Worm (Caenorhabditis elegans) whole organism, mixed stage, embryonic: ENCODE measurements around the gene cpr-9.

Source experiments
- M03D4.4 ChIP-seq: sonication (generic microtip); optimal IDR thresholded peaks from 2 replicates; lab custom pipeline; 2017; ENCODE audit warnings: mild to moderate bottlenecking, missing genetic modification characterization, missing compliant biosample characterization
- blmp-1 ChIP-seq: fragments of 150-350 bp; optimal IDR thresholded peaks from 2 replicates; lab custom pipeline; 2014; ENCODE audit warnings: missing biosample characterization, missing genetic modification characterization
- ceh-39 ChIP-seq: fragments of 150-350 bp; optimal IDR thresholded peaks from 2 replicates; lab custom pipeline; 2014; ENCODE audit warnings: missing biosample characterization, missing genetic modification characterization
- ceh-43 ChIP-seq: fragments of 200-800 bp; sonication (Bioruptor generic); optimal IDR thresholded peaks from 2 replicates; lab custom pipeline; 2018; ENCODE audit warnings: mild to moderate bottlenecking, missing genetic modification characterization, moderate library complexity, missing compliant biosample characterization
- ces-1 ChIP-seq: fragments of 150-350 bp; optimal IDR thresholded peaks from 2 replicates; lab custom pipeline; 2014; ENCODE audit warnings: missing biosample characterization, missing genetic modification reagents, missing genetic modification characterization
- cnd-1 ChIP-seq: fragments of 200-800 bp; sonication (Bioruptor generic); optimal IDR thresholded peaks from 2 replicates; lab custom pipeline; 2018; ENCODE audit warnings: mild to moderate bottlenecking, missing genetic modification characterization, missing compliant biosample characterization
- drap-1 ChIP-seq: fragments of 200-800 bp; sonication (Bioruptor generic); optimal IDR thresholded peaks from 3 replicates; lab custom pipeline; 2018; ENCODE audit warnings: mild to moderate bottlenecking, missing genetic modification characterization, missing compliant biosample characterization
- elt-1 ChIP-seq: sonication (generic microtip); optimal IDR thresholded peaks from 2 replicates; lab custom pipeline; 2017; ENCODE audit warnings: missing genetic modification characterization, mild to moderate bottlenecking, missing compliant biosample characterization, antibody characterized with exemption, moderate library complexity, borderline replicate concordance; ENCODE audit not compliant: insufficient read depth
- elt-3 ChIP-seq: fragments of 150-350 bp; optimal IDR thresholded peaks from 2 replicates; lab custom pipeline; 2014; ENCODE audit warnings: missing biosample characterization, missing genetic modification characterization
- ham-2 ChIP-seq: fragments of 200-800 bp; sonication (Bioruptor generic); optimal IDR thresholded peaks from 2 replicates; lab custom pipeline; 2018; ENCODE audit warnings: mild to moderate bottlenecking, missing genetic modification characterization, missing compliant biosample characterization
- hlh-1 ChIP-seq: fragments of 150-350 bp; optimal IDR thresholded peaks from 2 replicates; lab custom pipeline; 2014; ENCODE audit warnings: missing biosample characterization, missing genetic modification reagents, missing genetic modification characterization
- lin-13 ChIP-seq: fragments of 150-350 bp; optimal IDR thresholded peaks from 2 replicates; lab custom pipeline; 2014; ENCODE audit warnings: missing biosample characterization, missing genetic modification characterization
- lin-32 ChIP-seq: fragments of 200-800 bp; sonication (Bioruptor generic); optimal IDR thresholded peaks from 2 replicates; lab custom pipeline; 2018; ENCODE audit warnings: mild to moderate bottlenecking, missing genetic modification characterization, missing compliant biosample characterization
- lsy-2 ChIP-seq: fragments of 150-350 bp; optimal IDR thresholded peaks from 2 replicates; lab custom pipeline; 2014; ENCODE audit warnings: missing biosample characterization, missing genetic modification characterization
- mab-5 ChIP-seq: fragments of 150-350 bp; optimal IDR thresholded peaks from 2 replicates; lab custom pipeline; 2014; ENCODE audit warnings: missing biosample characterization, missing genetic modification characterization
- mep-1 ChIP-seq: fragments of 150-350 bp; optimal IDR thresholded peaks from 2 replicates; lab custom pipeline; 2017; ENCODE audit warnings: missing biosample characterization, missing genetic modification reagents, missing genetic modification characterization, inconsistent platforms
- mls-2 ChIP-seq: sonication (generic microtip); optimal IDR thresholded peaks from 2 replicates; lab custom pipeline; 2016; ENCODE audit warnings: mild to moderate bottlenecking, missing genetic modification characterization, moderate library complexity, missing compliant biosample characterization
- nhr-2 ChIP-seq: fragments of 150-350 bp; optimal IDR thresholded peaks from 2 replicates; lab custom pipeline; 2014; ENCODE audit warnings: missing biosample characterization, missing genetic modification characterization
- nhr-237 ChIP-seq: fragments of 150-350 bp; optimal IDR thresholded peaks from 2 replicates; lab custom pipeline; 2014; ENCODE audit warnings: missing biosample characterization, missing genetic modification characterization
- nhr-28 ChIP-seq: fragments of 150-350 bp; optimal IDR thresholded peaks from 2 replicates; lab custom pipeline; 2014; ENCODE audit warnings: missing biosample characterization, missing genetic modification characterization
- nhr-76 ChIP-seq: sonication (generic microtip); optimal IDR thresholded peaks from 2 replicates; lab custom pipeline; 2017; ENCODE audit warnings: missing biosample characterization, missing genetic modification characterization
- pha-4 ChIP-seq: fragments of 150-350 bp; optimal IDR thresholded peaks from 2 replicates; lab custom pipeline; 2018; ENCODE audit warnings: missing biosample characterization, missing genetic modification reagents, missing genetic modification characterization
- sem-2 ChIP-seq: fragments of 200-800 bp; sonication (Bioruptor generic); optimal IDR thresholded peaks from 2 replicates; lab custom pipeline; 2018; ENCODE audit warnings: mild to moderate bottlenecking, missing genetic modification characterization, missing compliant biosample characterization
- snpc-4 ChIP-seq: fragments of 150-350 bp; optimal IDR thresholded peaks from 2 replicates; lab custom pipeline; 2014; ENCODE audit warnings: missing biosample characterization, missing genetic modification characterization
- sptf-1 ChIP-seq: sonication (generic microtip); optimal IDR thresholded peaks from 2 replicates; lab custom pipeline; 2017; ENCODE audit warnings: mild to moderate bottlenecking, missing genetic modification characterization, moderate library complexity, missing compliant biosample characterization
- tbx-8 ChIP-seq: fragments of 200-800 bp; sonication (Bioruptor generic); optimal IDR thresholded peaks from 2 replicates; lab custom pipeline; 2018; ENCODE audit warnings: mild to moderate bottlenecking, missing genetic modification characterization, moderate library complexity, missing compliant biosample characterization
- unc-120 ChIP-seq: sonication (generic microtip); optimal IDR thresholded peaks from 2 replicates; lab custom pipeline; 2017; ENCODE audit warnings: missing genetic modification characterization, missing compliant biosample characterization; ENCODE audit not compliant: poor library complexity, severe bottlenecking
- unc-39 ChIP-seq: fragments of 150-350 bp; optimal IDR thresholded peaks from 2 replicates; lab custom pipeline; 2014; ENCODE audit warnings: missing biosample characterization, missing genetic modification characterization
- zip-8 ChIP-seq: fragments of 150-350 bp; optimal IDR thresholded peaks from 2 replicates; lab custom pipeline; 2014; ENCODE audit warnings: missing biosample characterization, missing genetic modification characterization

Gene cpr-9

DNA sequence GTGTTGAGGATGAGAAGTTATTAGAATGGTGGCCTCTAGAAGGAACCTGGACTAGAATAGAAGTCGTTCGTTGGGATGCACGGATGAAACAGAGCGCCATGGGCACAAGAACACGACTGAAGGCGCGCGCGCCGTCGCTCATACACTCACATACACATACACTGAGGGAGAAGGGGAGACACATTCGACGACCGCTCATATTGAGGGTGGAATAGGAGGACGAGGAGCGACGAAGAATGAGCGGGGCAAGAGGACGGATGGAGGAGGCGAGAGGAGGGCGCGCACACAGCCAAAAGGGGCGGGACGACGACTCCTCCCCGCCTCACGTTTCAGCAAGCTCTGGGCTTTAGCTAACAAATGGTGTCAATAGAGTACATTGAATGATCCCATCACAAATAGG lies 35.9 kb downstream of the cpr-9 start:
- TF ChIP-seq unc-120 (peak; percentile 34), mep-1 (no peak), pha-4 (peak; percentile 35), M03D4.4 (tag; lab: Kevin White, UChicago) (peak; percentile 12), mab-5 (tag; lab: Kevin White, UChicago) (no peak), ham-2 (GFP tag; lab: Kevin White, UChicago) (peak; percentile 70), mls-2 (tag; lab: Kevin White, UChicago) (peak; percentile 50)
- TF ChIP-seq, all 35 proteins: peak for 5

DNA sequence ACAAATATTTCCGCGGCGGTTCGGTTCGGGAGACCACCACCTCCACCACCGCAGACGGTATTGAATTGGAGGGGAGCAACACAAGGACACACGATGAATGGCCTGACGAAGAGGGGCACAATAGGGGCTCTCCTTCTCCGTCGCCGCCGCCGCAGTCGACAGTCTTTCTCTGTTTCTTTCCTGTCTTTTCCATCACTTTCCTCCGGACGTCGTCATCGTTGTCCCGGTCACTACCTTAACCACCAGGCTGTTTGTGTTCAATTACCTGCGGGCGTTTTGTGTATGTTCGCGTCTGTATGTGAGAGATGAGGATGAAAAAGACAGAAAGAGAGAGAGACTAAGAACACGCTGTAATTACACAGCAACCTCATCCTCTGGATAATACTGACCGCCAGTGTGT lies 36.9 kb downstream of the cpr-9 start:
- TF ChIP-seq mls-2 (tag; lab: Kevin White, UChicago) (peak; percentile 39), unc-39 (tag; lab: Kevin White, UChicago) (no peak), ceh-43 (GFP tag; lab: Kevin White, UChicago) (peak; percentile 51), nhr-2 (tag; lab: Kevin White, UChicago) (peak; percentile 74)

DNA sequence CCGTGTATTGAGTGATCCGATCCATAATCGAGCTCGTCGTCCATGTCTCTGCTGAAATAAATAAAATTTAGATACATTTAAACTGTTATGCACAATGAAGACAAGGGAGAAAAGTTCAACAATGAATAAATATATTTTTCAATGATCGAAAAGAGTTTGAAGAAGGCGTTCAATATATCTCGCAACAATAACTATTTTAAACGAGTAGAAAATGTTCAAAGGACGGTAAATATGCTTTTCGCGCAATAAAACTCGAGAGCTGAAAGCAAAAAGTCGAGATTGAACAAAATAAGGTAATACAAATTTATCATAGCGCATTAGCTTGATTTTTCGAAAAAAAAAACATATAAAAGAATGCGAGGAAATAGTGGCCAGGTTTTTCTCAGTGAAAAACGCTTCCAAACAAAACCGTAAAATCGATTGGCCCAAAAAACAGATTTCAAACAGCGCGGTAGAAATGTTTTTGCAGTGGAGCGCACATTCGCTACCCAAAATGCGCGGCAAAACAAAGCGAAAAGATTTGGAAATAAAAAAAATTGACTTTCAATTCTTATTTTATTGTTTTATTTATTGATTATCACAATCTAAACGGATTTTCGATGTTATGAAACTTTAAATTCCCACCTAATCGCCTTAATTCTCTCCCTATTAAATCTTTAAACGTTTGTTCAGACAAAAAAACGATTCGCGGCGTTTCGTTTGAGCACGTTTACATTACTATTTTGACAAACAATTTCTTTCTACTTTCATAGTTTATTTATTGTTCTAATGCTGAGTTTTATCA lies 38.2 kb downstream of the cpr-9 start, which contains the start of the genes kup-1 and F10C2.4:
kup-1 (minus strand) TSS at position 51 of the 784 bp plus-strand sequence.
F10C2.4 (plus strand) TSS at position 734 of the 784 bp plus-strand sequence.
- no peak for TF ChIP-seq lin-32 (GFP tag; lab: Kevin White, UChicago)
- TF ChIP-seq mab-5 (tag; lab: Kevin White, UChicago) = no peak
- no peak for TF ChIP-seq nhr-76 (tag; lab: Kevin White, UChicago)
- TF ChIP-seq mls-2 (tag; lab: Kevin White, UChicago) = no peak
- no peak for TF ChIP-seq nhr-28 (tag; lab: Kevin White, UChicago)
- TF ChIP-seq mep-1 = peak; percentile 53
- peak; percentile 5 for TF ChIP-seq nhr-237 (tag; lab: Kevin White, UChicago)
- TF ChIP-seq ceh-39 (tag; lab: Kevin White, UChicago) = peak; percentile 61
- TF ChIP-seq hlh-1 (tag; lab: Kevin White, UChicago) = no peak
- TF ChIP-seq lsy-2 = peak; percentile 39
- TF ChIP-seq nhr-2 (tag; lab: Kevin White, UChicago) = peak; percentile 13

DNA sequence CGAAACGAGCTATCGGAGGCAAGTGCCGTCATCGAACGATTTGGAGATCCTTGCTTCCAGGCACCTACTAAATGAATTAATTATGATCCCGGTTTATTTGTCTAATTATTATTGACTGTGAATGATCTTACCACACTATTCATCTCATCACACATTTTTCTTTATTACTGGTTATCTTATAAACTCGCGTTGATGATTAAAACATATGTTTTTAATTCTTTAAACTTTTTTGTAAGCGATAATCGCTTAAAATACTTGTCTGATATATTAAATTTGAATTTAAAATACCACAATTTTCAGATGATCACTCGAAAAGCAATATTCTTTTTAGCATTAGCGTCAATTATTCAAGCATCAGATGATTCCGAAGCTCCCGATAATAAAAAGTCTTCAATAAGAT lies 42.3 kb downstream of the cpr-9 start, which contains the start of gene F10C2.5:
F10C2.5 (plus strand) TSS at position 301 of the 400 bp plus-strand sequence.
- TF ChIP-seq lin-32 (GFP tag; lab: Kevin White, UChicago) (no peak), sem-2 (GFP tag; lab: Kevin White, UChicago) (no peak), zip-8 (tag; lab: Kevin White, UChicago) (no peak), lin-13 (no peak), sptf-1 (no peak), drap-1 (GFP tag; lab: Kevin White, UChicago) (no peak), elt-3 (tag; lab: Kevin White, UChicago) (no peak), tbx-8 (GFP tag; lab: Kevin White, UChicago) (no peak), lsy-2 (no peak), unc-39 (tag; lab: Kevin White, UChicago) (no peak), ces-1 (no peak), ceh-39 (tag; lab: Kevin White, UChicago) (no peak), ceh-43 (GFP tag; lab: Kevin White, UChicago) (no peak)

DNA sequence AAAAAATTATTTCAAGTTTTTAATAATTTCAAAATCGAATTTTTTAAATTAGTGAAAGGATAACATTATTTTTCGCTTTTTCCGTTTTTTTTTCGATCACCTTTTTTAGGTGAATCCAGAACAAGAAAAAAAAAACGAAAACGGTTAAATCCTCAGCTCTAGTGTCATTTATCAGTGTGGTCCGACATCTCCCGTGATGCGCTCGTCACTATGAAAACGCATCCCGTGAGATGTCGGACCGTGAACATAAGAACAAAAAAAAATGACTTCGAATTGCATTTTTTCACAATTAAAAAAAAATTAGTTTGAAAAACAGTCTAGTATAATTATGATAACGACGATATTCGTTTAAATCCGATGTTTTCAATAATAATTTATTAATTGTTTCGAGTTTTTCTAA lies 44.9 kb downstream of the cpr-9 start:
- TF ChIP-seq nhr-237 (tag; lab: Kevin White, UChicago) (no peak), blmp-1 (tag; lab: Kevin White, UChicago) (no peak), hlh-1 (tag; lab: Kevin White, UChicago) (no peak), nhr-28 (tag; lab: Kevin White, UChicago) (no peak), mab-5 (tag; lab: Kevin White, UChicago) (no peak), elt-1 (tag; lab: Kevin White, UChicago) (no peak), lin-13 (no peak)

DNA sequence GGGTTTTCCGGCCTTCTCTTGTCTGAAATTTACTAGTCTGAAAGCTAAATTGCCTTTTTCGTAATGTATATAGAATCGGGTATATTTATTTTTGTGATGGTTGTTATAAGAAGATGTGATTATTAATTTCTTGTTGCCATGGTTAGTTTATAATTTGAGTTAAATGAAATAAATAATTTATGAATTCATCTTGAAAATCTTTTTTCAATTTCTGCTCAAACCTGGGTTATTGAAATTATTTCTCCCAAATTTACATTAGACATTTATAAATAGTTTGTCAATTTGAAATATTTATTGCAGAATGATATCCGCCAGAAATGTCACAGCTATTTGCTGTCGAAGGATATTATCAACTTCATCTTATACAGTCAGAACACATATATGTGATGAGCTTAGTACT lies 45.6 kb downstream of the cpr-9 start, which contains the start of gene dars-2:
dars-2 (plus strand) TSS at position 301 of the 400 bp plus-strand sequence.
- TF ChIP-seq snpc-4 (no peak), lsy-2 (no peak), elt-3 (tag; lab: Kevin White, UChicago) (no peak), sem-2 (GFP tag; lab: Kevin White, UChicago) (no peak), cnd-1 (tag; lab: Kevin White, UChicago) (no peak), ham-2 (GFP tag; lab: Kevin White, UChicago) (no peak), lin-32 (GFP tag; lab: Kevin White, UChicago) (no peak), blmp-1 (tag; lab: Kevin White, UChicago) (no peak), M03D4.4 (tag; lab: Kevin White, UChicago) (no peak), mab-5 (tag; lab: Kevin White, UChicago) (no peak), mep-1 (no peak)
- TF ChIP-seq, all 35 proteins: peak for 0
